Worm (Caenorhabditis elegans) whole organism, L3 larva: ENCODE results near the gene R07B7.6.

Experiments used
- R02D3.7 ChIP-seq: fragments of 150-350 bp; optimal IDR thresholded peaks from 2 replicates; lab custom pipeline; 2014; ENCODE audit warnings: missing biosample characterization, missing genetic modification characterization
- aly-2 ChIP-seq: fragments of 150-350 bp; optimal IDR thresholded peaks from 2 replicates; lab custom pipeline; 2014; ENCODE audit warnings: missing biosample characterization, missing genetic modification characterization
- ama-1 ChIP-seq: fragments of 150-350 bp; optimal IDR thresholded peaks from 2 replicates; lab custom pipeline; 2018
- ceh-16 ChIP-seq: sonication (generic microtip); optimal IDR thresholded peaks from 2 replicates; lab custom pipeline; 2017; ENCODE audit warnings: missing biosample characterization, missing genetic modification characterization
- ceh-28 ChIP-seq: fragments of 150-350 bp; optimal IDR thresholded peaks from 2 replicates; lab custom pipeline; 2014; ENCODE audit warnings: missing biosample characterization, missing genetic modification reagents, missing genetic modification characterization
- ceh-82 ChIP-seq: fragments of 150-350 bp; optimal IDR thresholded peaks from 2 replicates; lab custom pipeline; 2014; ENCODE audit warnings: missing biosample characterization, missing genetic modification characterization
- ceh-9 ChIP-seq: sonication (generic microtip); optimal IDR thresholded peaks from 2 replicates; lab custom pipeline; 2018; ENCODE audit warnings: missing biosample characterization, missing genetic modification characterization
- daf-12 ChIP-seq: fragments of 150-350 bp; optimal IDR thresholded peaks from 2 replicates; lab custom pipeline; 2014; ENCODE audit warnings: missing biosample characterization, missing genetic modification reagents, missing genetic modification characterization
- egl-5 ChIP-seq: fragments of 150-350 bp; optimal IDR thresholded peaks from 2 replicates; lab custom pipeline; 2017; ENCODE audit warnings: missing biosample characterization, missing genetic modification reagents, missing genetic modification characterization, inconsistent platforms
- elt-2 ChIP-seq: sonication (generic microtip); optimal IDR thresholded peaks from 2 replicates; lab custom pipeline; 2016; ENCODE audit warnings: missing genetic modification reagents, mild to moderate bottlenecking, missing genetic modification characterization, missing compliant biosample characterization
- fkh-10 ChIP-seq: sonication (generic microtip); optimal IDR thresholded peaks from 2 replicates; lab custom pipeline; 2017; ENCODE audit warnings: missing biosample characterization, missing genetic modification reagents, missing genetic modification characterization
- fkh-2 ChIP-seq: fragments of 150-350 bp; optimal IDR thresholded peaks from 2 replicates; lab custom pipeline; 2014; ENCODE audit warnings: missing biosample characterization, missing genetic modification reagents, missing genetic modification characterization
- fos-1 ChIP-seq: fragments of 150-350 bp; optimal IDR thresholded peaks from 2 replicates; lab custom pipeline; 2014; ENCODE audit warnings: missing biosample characterization, missing genetic modification characterization
- hmg-11 ChIP-seq: sonication (generic microtip); optimal IDR thresholded peaks from 2 replicates; lab custom pipeline; 2016; ENCODE audit warnings: missing genetic modification characterization, missing compliant biosample characterization
- lin-15B ChIP-seq: fragments of 150-350 bp; optimal IDR thresholded peaks from 2 replicates; lab custom pipeline; 2014; ENCODE audit warnings: missing biosample characterization, missing genetic modification characterization
- lin-39 ChIP-seq: fragments of 150-350 bp; optimal IDR thresholded peaks from 2 replicates; lab custom pipeline; 2018; ENCODE audit warnings: missing biosample characterization, missing genetic modification reagents, missing genetic modification characterization
- lsy-12 ChIP-seq: sonication (generic microtip); optimal IDR thresholded peaks from 2 replicates; lab custom pipeline; 2016; ENCODE audit warnings: mild to moderate bottlenecking, missing genetic modification characterization, missing compliant biosample characterization
- mdl-1 ChIP-seq: fragments of 150-350 bp; optimal IDR thresholded peaks from 2 replicates; lab custom pipeline; 2014; ENCODE audit warnings: missing biosample characterization, missing genetic modification characterization
- nfya-1 ChIP-seq: sonication (generic microtip); optimal IDR thresholded peaks from 2 replicates; lab custom pipeline; 2017; ENCODE audit warnings: missing genetic modification characterization, mild to moderate bottlenecking, missing compliant biosample characterization, antibody characterized with exemption, moderate library complexity; ENCODE audit not compliant: insufficient read depth
- nhr-23 ChIP-seq: fragments of 150-350 bp; optimal IDR thresholded peaks from 2 replicates; lab custom pipeline; 2014; ENCODE audit warnings: missing biosample characterization, missing genetic modification reagents, missing genetic modification characterization
- nhr-237 ChIP-seq: fragments of 150-350 bp; optimal IDR thresholded peaks from 2 replicates; lab custom pipeline; 2014; ENCODE audit warnings: missing biosample characterization, missing genetic modification characterization
- nhr-25 ChIP-seq: sonication (generic microtip); optimal IDR thresholded peaks from 2 replicates; lab custom pipeline; 2017; ENCODE audit warnings: missing biosample characterization, missing genetic modification characterization
- nhr-28 ChIP-seq: fragments of 150-350 bp; optimal IDR thresholded peaks from 2 replicates; lab custom pipeline; 2014; ENCODE audit warnings: missing biosample characterization, missing genetic modification characterization
- nhr-67 ChIP-seq: fragments of 150-350 bp; optimal IDR thresholded peaks from 2 replicates; lab custom pipeline; 2014; ENCODE audit warnings: missing biosample characterization, missing genetic modification characterization
- nhr-77 ChIP-seq: fragments of 150-350 bp; optimal IDR thresholded peaks from 2 replicates; lab custom pipeline; 2014; ENCODE audit warnings: missing biosample characterization, missing genetic modification characterization
- pha-4 ChIP-seq: fragments of 150-350 bp; optimal IDR thresholded peaks from 2 replicates; lab custom pipeline; 2014; ENCODE audit warnings: missing biosample characterization, missing genetic modification reagents, missing genetic modification characterization
- sea-2 ChIP-seq: fragments of 150-350 bp; sonication (generic microtip); optimal IDR thresholded peaks from 4 replicates; lab custom pipeline; 2014; ENCODE audit warnings: missing biosample characterization, missing genetic modification reagents, missing genetic modification characterization
- skn-1 ChIP-seq: fragments of 150-350 bp; optimal IDR thresholded peaks from 2 replicates; lab custom pipeline; 2014; ENCODE audit warnings: missing biosample characterization, missing genetic modification characterization
- snpc-4 ChIP-seq: fragments of 150-350 bp; optimal IDR thresholded peaks from 2 replicates; lab custom pipeline; 2014; ENCODE audit warnings: missing biosample characterization, missing genetic modification characterization
- tbx-2 ChIP-seq: sonication (generic microtip); optimal IDR thresholded peaks from 2 replicates; lab custom pipeline; 2016; ENCODE audit warnings: mild to moderate bottlenecking, missing genetic modification characterization, missing compliant biosample characterization
- unc-39 ChIP-seq: sonication (generic microtip); optimal IDR thresholded peaks from 4 replicates; lab custom pipeline; 2017; ENCODE audit warnings: missing biosample characterization, missing genetic modification characterization
- unc-62 ChIP-seq: fragments of 150-350 bp; sonication (generic microtip); optimal IDR thresholded peaks from 4 replicates; lab custom pipeline; 2014; ENCODE audit warnings: missing biosample characterization, missing genetic modification reagents, missing genetic modification characterization
- zag-1 ChIP-seq: fragments of 150-350 bp; optimal IDR thresholded peaks from 2 replicates; lab custom pipeline; 2014; ENCODE audit warnings: missing biosample characterization, missing genetic modification characterization
- ztf-11 ChIP-seq: fragments of 150-350 bp; optimal IDR thresholded peaks from 2 replicates; lab custom pipeline; 2014; ENCODE audit warnings: missing biosample characterization, missing genetic modification characterization
- ztf-4 ChIP-seq: fragments of 150-350 bp; optimal IDR thresholded peaks from 2 replicates; lab custom pipeline; 2014; ENCODE audit warnings: missing biosample characterization, missing genetic modification characterization

R07B7.6 gene

DNA sequence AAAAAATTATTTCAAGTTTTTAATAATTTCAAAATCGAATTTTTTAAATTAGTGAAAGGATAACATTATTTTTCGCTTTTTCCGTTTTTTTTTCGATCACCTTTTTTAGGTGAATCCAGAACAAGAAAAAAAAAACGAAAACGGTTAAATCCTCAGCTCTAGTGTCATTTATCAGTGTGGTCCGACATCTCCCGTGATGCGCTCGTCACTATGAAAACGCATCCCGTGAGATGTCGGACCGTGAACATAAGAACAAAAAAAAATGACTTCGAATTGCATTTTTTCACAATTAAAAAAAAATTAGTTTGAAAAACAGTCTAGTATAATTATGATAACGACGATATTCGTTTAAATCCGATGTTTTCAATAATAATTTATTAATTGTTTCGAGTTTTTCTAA is 27.1 kb downstream of the R07B7.6 start:
- TF ChIP-seq ceh-9 (tag; lab: Kevin White, UChicago) (no peak), ceh-16 (tag; lab: Kevin White, UChicago) (no peak), hmg-11 (tag; lab: Kevin White, UChicago) (no peak), nhr-237 (tag; lab: Kevin White, UChicago) (no peak), ztf-4 (no peak)

DNA sequence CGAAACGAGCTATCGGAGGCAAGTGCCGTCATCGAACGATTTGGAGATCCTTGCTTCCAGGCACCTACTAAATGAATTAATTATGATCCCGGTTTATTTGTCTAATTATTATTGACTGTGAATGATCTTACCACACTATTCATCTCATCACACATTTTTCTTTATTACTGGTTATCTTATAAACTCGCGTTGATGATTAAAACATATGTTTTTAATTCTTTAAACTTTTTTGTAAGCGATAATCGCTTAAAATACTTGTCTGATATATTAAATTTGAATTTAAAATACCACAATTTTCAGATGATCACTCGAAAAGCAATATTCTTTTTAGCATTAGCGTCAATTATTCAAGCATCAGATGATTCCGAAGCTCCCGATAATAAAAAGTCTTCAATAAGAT is 29.7 kb downstream of the R07B7.6 start, which contains the start of gene F10C2.5:
Gene F10C2.5, plus strand, starts transcription at position 301 of the 400 bp plus-strand sequence.
- no peak for TF ChIP-seq aly-2 (tag; lab: Kevin White, UChicago)
- TF ChIP-seq fkh-10 (GFP tag; lab: Kevin White, UChicago) = no peak
- TF ChIP-seq skn-1 (tag; lab: Kevin White, UChicago) = no peak
- TF ChIP-seq nfya-1 (tag; lab: Kevin White, UChicago) = no peak
- no peak for TF ChIP-seq lsy-12
- no peak for TF ChIP-seq tbx-2 (tag; lab: Kevin White, UChicago)
- no peak for TF ChIP-seq ceh-28 (tag; lab: Kevin White, UChicago)
- no peak for TF ChIP-seq ama-1 (lab: Kevin White, UChicago)
- no peak for TF ChIP-seq R02D3.7
- TF ChIP-seq fkh-2 (tag; lab: Kevin White, UChicago) = no peak
- no peak for TF ChIP-seq nhr-28 (tag; lab: Kevin White, UChicago)
- TF ChIP-seq nhr-67 = no peak
- TF ChIP-seq lin-39 (tag; lab: Kevin White, UChicago) = no peak
- TF ChIP-seq zag-1 (tag; lab: Kevin White, UChicago) = no peak
- TF ChIP-seq daf-12 = no peak
- no peak for TF ChIP-seq nhr-25 (tag; lab: Kevin White, UChicago)
- TF ChIP-seq egl-5 (tag; lab: Kevin White, UChicago) = no peak
- TF ChIP-seq ztf-4 = no peak
- no peak for TF ChIP-seq snpc-4 (tag; lab: Kevin White, UChicago)
- no peak for TF ChIP-seq unc-39 (tag; lab: Kevin White, UChicago)

DNA sequence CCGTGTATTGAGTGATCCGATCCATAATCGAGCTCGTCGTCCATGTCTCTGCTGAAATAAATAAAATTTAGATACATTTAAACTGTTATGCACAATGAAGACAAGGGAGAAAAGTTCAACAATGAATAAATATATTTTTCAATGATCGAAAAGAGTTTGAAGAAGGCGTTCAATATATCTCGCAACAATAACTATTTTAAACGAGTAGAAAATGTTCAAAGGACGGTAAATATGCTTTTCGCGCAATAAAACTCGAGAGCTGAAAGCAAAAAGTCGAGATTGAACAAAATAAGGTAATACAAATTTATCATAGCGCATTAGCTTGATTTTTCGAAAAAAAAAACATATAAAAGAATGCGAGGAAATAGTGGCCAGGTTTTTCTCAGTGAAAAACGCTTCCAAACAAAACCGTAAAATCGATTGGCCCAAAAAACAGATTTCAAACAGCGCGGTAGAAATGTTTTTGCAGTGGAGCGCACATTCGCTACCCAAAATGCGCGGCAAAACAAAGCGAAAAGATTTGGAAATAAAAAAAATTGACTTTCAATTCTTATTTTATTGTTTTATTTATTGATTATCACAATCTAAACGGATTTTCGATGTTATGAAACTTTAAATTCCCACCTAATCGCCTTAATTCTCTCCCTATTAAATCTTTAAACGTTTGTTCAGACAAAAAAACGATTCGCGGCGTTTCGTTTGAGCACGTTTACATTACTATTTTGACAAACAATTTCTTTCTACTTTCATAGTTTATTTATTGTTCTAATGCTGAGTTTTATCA is 33.8 kb downstream of the R07B7.6 start, which contains the start of the genes kup-1 and F10C2.4:
Gene kup-1, minus strand, starts transcription at position 51 of the 784 bp plus-strand sequence.
Gene F10C2.4, plus strand, starts transcription at position 734 of the 784 bp plus-strand sequence.
- TF ChIP-seq hmg-11 (tag; lab: Kevin White, UChicago) (peak; percentile 59), nhr-25 (tag; lab: Kevin White, UChicago) (peak; percentile 36), ztf-4 (no peak), pha-4 (tag; lab: Kevin White, UChicago) (peak; percentile 64), sea-2 (no peak), skn-1 (tag; lab: Kevin White, UChicago) (no peak), ceh-82 (tag; lab: Kevin White, UChicago) (no peak), fos-1 (tag; lab: Kevin White, UChicago) (no peak), egl-5 (tag; lab: Kevin White, UChicago) (peak; percentile 65), nhr-23 (tag; lab: Kevin White, UChicago) (peak; percentile 61), snpc-4 (tag; lab: Kevin White, UChicago) (peak; percentile 66), lin-15B (tag; lab: Kevin White, UChicago) (peak; percentile 87), nfya-1 (tag; lab: Kevin White, UChicago) (peak; percentile 82), nhr-67 (no peak), unc-62 (GFP tag; lab: Kevin White, UChicago) (no peak), elt-2 (tag; lab: Kevin White, UChicago) (peak; percentile 21), ceh-28 (tag; lab: Kevin White, UChicago) (peak; percentile 68)
- TF ChIP-seq, all 47 proteins: peak for 10

DNA sequence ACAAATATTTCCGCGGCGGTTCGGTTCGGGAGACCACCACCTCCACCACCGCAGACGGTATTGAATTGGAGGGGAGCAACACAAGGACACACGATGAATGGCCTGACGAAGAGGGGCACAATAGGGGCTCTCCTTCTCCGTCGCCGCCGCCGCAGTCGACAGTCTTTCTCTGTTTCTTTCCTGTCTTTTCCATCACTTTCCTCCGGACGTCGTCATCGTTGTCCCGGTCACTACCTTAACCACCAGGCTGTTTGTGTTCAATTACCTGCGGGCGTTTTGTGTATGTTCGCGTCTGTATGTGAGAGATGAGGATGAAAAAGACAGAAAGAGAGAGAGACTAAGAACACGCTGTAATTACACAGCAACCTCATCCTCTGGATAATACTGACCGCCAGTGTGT is 35.0 kb downstream of the R07B7.6 start:
- no peak for TF ChIP-seq fkh-10 (GFP tag; lab: Kevin White, UChicago)
- no peak for TF ChIP-seq mdl-1 (tag; lab: Kevin White, UChicago)
- peak; percentile 40 for TF ChIP-seq nhr-23 (tag; lab: Kevin White, UChicago)

DNA sequence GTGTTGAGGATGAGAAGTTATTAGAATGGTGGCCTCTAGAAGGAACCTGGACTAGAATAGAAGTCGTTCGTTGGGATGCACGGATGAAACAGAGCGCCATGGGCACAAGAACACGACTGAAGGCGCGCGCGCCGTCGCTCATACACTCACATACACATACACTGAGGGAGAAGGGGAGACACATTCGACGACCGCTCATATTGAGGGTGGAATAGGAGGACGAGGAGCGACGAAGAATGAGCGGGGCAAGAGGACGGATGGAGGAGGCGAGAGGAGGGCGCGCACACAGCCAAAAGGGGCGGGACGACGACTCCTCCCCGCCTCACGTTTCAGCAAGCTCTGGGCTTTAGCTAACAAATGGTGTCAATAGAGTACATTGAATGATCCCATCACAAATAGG is 36.0 kb downstream of the R07B7.6 start:
- TF ChIP-seq lin-15B (tag; lab: Kevin White, UChicago) (peak; percentile 32), ama-1 (lab: Kevin White, UChicago) (peak; percentile 80), nfya-1 (tag; lab: Kevin White, UChicago) (peak; percentile 48), lin-39 (tag; lab: Kevin White, UChicago) (peak; percentile 77), nhr-25 (tag; lab: Kevin White, UChicago) (no peak), snpc-4 (tag; lab: Kevin White, UChicago) (peak; percentile 3), nhr-77 (tag; lab: Kevin White, UChicago) (no peak), unc-39 (tag; lab: Kevin White, UChicago) (no peak), nhr-23 (tag; lab: Kevin White, UChicago) (no peak), ztf-11 (tag; lab: Kevin White, UChicago) (no peak), pha-4 (tag; lab: Kevin White, UChicago) (peak; percentile 24)
